Worm (Caenorhabditis elegans): ENCODE data around the gene ugt-2.

- TF ChIP-seq ztf-11 (tag; optimal IDR thresholded peaks at IDR 0.05) (no peak), skn-1 (tag; optimal IDR thresholded peaks at IDR 0.05) (no peak), aly-2 (tag; optimal IDR thresholded peaks at IDR 0.05) (no peak), sea-2 (GFP tag; optimal IDR thresholded peaks at IDR 0.05) (no peak)
Observed at ce11 chrV:10410030-10410713, 11.6 kb downstream of the ugt-2 start, which contains the start of gene F15H10.12.
